Worm (Caenorhabditis elegans) whole organism, mixed stage, embryonic: ENCODE results near the gene ceh-93.

Experiments
- ceh-43 ChIP-seq: fragments of 200-800 bp; sonication (Bioruptor generic); optimal IDR thresholded peaks from 2 replicates; lab custom pipeline; 2018; ENCODE audit warnings: mild to moderate bottlenecking, missing genetic modification characterization, moderate library complexity, missing compliant biosample characterization
- drap-1 ChIP-seq: fragments of 200-800 bp; sonication (Bioruptor generic); optimal IDR thresholded peaks from 3 replicates; lab custom pipeline; 2018; ENCODE audit warnings: mild to moderate bottlenecking, missing genetic modification characterization, missing compliant biosample characterization
- elt-3 ChIP-seq: fragments of 150-350 bp; optimal IDR thresholded peaks from 2 replicates; lab custom pipeline; 2014; ENCODE audit warnings: missing biosample characterization, missing genetic modification characterization
- ham-2 ChIP-seq: fragments of 200-800 bp; sonication (Bioruptor generic); optimal IDR thresholded peaks from 2 replicates; lab custom pipeline; 2018; ENCODE audit warnings: mild to moderate bottlenecking, missing genetic modification characterization, missing compliant biosample characterization
- lin-13 ChIP-seq: fragments of 150-350 bp; optimal IDR thresholded peaks from 2 replicates; lab custom pipeline; 2014; ENCODE audit warnings: missing biosample characterization, missing genetic modification characterization
- lsy-2 ChIP-seq: fragments of 150-350 bp; optimal IDR thresholded peaks from 2 replicates; lab custom pipeline; 2014; ENCODE audit warnings: missing biosample characterization, missing genetic modification characterization
- mab-5 ChIP-seq: fragments of 150-350 bp; optimal IDR thresholded peaks from 2 replicates; lab custom pipeline; 2014; ENCODE audit warnings: missing biosample characterization, missing genetic modification characterization
- nhr-12 ChIP-seq: fragments of 150-350 bp; optimal IDR thresholded peaks from 2 replicates; lab custom pipeline; 2014; ENCODE audit warnings: missing biosample characterization, missing genetic modification characterization
- nhr-2 ChIP-seq: fragments of 150-350 bp; optimal IDR thresholded peaks from 2 replicates; lab custom pipeline; 2014; ENCODE audit warnings: missing biosample characterization, missing genetic modification characterization
- nhr-76 ChIP-seq: sonication (generic microtip); optimal IDR thresholded peaks from 2 replicates; lab custom pipeline; 2017; ENCODE audit warnings: missing biosample characterization, missing genetic modification characterization
- unc-39 ChIP-seq: fragments of 150-350 bp; optimal IDR thresholded peaks from 2 replicates; lab custom pipeline; 2014; ENCODE audit warnings: missing biosample characterization, missing genetic modification characterization
- unc-62 ChIP-seq: fragments of 150-350 bp; optimal IDR thresholded peaks from 2 replicates; lab custom pipeline; 2014; ENCODE audit warnings: missing biosample characterization, missing genetic modification reagents, missing genetic modification characterization

- TF ChIP-seq elt-3 (tag; lab: Kevin White, UChicago) (no peak), unc-39 (tag; lab: Kevin White, UChicago) (no peak), ham-2 (GFP tag; lab: Kevin White, UChicago) (no peak), unc-62 (GFP tag; lab: Kevin White, UChicago) (no peak), drap-1 (GFP tag; lab: Kevin White, UChicago) (no peak), nhr-2 (tag; lab: Kevin White, UChicago) (no peak), mab-5 (tag; lab: Kevin White, UChicago) (no peak), nhr-12 (no peak), nhr-76 (tag; lab: Kevin White, UChicago) (no peak), lsy-2 (tag; lab: Kevin White, UChicago) (no peak), lin-13 (no peak), ceh-43 (GFP tag; lab: Kevin White, UChicago) (no peak)
These were observed 7.6 kb downstream of the ceh-93 start for ce11 chrX:381029-381428.
